Fruit fly (Drosophila melanogaster): ENCODE results near the gene Tsp97E.

Gene Tsp97E

DNA sequence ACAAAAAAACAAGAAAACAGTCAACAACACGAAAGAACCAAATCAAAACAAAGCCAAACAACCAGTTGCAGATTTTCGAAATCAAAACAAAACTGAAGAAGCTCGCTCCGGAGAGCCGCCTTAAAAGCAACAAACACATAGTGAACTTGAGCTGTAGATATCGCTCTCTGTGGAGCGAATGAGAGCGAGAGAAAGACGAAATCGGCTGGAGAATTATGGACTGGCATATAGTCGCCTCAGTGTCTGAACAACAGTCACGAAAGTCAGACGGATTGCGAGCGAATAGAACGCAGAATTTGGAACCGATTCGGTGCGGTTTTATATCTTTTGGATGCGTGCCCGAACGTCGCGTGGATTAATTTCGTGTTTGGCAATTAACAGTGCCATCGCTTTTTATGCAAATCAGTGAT lies 15.7 kb upstream of the Tsp97E start:
- no peak for TF ChIP-seq pan (optimal IDR thresholded peaks at IDR 0.05)
- no peak for TF ChIP-seq usp (GFP tag; optimal IDR thresholded peaks at IDR 0.05)
- TF ChIP-seq EcR (GFP tag; optimal IDR thresholded peaks at IDR 0.05): no peak
- TF ChIP-seq Dll (optimal IDR thresholded peaks at IDR 0.05): no peak
- TF ChIP-seq CG8478 (optimal IDR thresholded peaks at IDR 0.05): no peak
- TF ChIP-seq psq (optimal IDR thresholded peaks at IDR 0.05): no peak

dm6 chr3R:26978241-26978640 lies 13.6 kb upstream of the Tsp97E start, which contains the start of the genes CG14253 and CG46313:
Gene CG14253 (plus strand): TSS chr3R:26978541.
Gene CG46313 (plus strand): TSS chr3R:26978541.
- TF ChIP-seq Dll (optimal IDR thresholded peaks at IDR 0.05): no peak
- no peak for TF ChIP-seq pan (optimal IDR thresholded peaks at IDR 0.05)
- TF ChIP-seq CG8478 (optimal IDR thresholded peaks at IDR 0.05): no peak
- TF ChIP-seq psq (optimal IDR thresholded peaks at IDR 0.05): no peak
- no peak for TF ChIP-seq usp (GFP tag; optimal IDR thresholded peaks at IDR 0.05)
- no peak for TF ChIP-seq EcR (GFP tag; optimal IDR thresholded peaks at IDR 0.05)

DNA sequence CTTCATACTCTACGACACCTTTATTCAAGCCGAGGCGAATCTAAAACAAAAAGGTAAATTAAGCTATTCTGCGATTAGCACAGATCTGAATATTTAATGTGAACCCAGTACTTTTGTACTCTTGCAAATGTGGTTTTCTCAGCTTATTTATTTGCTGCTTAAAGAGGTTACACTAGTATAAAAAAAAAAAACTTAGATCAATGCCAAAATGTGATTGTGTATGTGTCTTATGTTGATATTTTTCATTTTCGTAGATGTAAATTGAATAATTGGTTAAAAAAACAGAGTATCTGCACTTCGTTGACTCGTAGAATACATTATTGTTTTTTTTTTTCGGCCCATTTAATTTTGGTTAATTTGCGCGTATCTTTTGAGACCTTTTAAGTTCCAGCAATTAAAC lies 5.1 kb upstream of the Tsp97E start:
- TF ChIP-seq CG8478 (optimal IDR thresholded peaks at IDR 0.05): no peak
- TF ChIP-seq usp (GFP tag; optimal IDR thresholded peaks at IDR 0.05): no peak
- TF ChIP-seq pan (optimal IDR thresholded peaks at IDR 0.05): no peak
- TF ChIP-seq psq (optimal IDR thresholded peaks at IDR 0.05): no peak
- no peak for TF ChIP-seq Dll (optimal IDR thresholded peaks at IDR 0.05)
- no peak for TF ChIP-seq EcR (GFP tag; optimal IDR thresholded peaks at IDR 0.05)

DNA sequence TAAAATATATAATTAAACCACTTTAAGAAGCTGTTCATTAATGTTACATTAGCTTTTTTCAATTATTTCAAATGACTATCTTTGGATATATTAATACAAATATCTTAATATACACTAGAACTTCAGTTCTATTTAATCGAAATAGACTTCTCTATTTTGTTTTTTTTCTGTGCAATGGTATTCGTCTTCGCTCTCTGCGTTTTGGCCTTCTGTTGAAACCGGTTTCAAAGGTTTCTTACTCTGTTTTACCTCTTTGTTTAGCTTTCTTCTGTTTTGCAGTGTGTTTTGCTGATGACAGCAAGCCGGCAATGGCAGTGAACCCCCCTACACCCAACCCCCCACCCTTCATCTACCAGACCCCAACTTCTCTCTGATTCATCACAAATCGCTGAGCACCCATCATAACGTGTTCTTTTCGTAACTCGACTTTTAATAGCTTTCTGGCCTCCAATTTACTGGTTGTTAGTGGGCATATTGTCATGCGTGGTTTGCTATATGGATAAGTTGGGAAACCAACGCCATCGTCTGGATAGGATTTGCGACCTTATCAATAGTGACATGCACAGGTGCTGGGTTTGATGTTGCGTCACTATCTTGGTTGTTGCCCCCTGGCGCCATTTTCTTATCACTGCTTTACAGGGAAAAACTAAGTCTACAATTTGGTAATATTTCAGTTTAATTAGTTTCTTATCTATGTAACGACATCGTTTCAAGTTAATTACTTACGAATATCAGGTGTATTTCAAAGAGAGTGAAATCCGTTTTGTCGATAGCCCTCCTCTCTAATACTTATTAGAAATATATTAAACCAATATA lies 4.4 kb upstream of the Tsp97E start:
- TF ChIP-seq usp (GFP tag; optimal IDR thresholded peaks at IDR 0.05) (no peak), EcR (GFP tag; optimal IDR thresholded peaks at IDR 0.05) (peak in 1 of 2 experiments; percentile 75)

dm6 chr3R:26968313-26968605 lies 3.6 kb upstream of the Tsp97E start:
- TF ChIP-seq EcR (GFP tag; optimal IDR thresholded peaks at IDR 0.05) (no peak), CG8478 (optimal IDR thresholded peaks at IDR 0.05) (no peak), psq (optimal IDR thresholded peaks at IDR 0.05) (no peak), usp (GFP tag; optimal IDR thresholded peaks at IDR 0.05) (no peak), pan (optimal IDR thresholded peaks at IDR 0.05) (no peak), Dll (optimal IDR thresholded peaks at IDR 0.05) (no peak)

DNA sequence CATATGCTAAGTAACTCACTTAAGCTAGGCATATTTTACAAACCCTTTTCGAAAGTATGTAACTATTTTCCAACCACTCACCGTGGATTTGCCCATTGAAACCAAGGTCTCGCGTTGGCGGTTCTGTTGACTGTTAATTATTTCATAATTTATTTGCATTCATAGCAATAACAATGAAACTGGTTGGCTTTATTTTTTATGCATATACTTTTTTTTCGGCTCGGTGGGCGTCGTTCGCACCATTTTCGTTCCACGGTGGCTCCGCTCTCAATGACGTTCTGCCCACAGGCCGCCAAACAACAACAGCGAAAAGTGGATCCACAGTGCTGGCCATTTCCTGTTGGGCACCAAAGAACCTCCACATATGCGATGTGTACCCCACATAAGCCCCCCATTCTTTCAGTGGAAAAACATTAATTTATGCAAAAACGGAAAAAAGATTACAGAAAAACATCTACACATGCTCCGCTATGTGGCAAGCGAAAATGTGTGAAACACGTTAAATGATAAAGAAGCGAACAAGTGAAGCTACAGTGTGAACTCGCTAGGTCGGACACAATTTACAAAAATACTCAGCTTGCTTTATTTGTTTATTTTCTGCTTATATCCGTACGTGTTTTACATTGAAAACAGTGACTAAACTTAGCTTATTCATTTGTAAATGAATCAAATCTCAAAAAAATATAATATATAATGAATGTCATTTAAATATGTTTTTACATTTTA lies 3.1 kb upstream of the Tsp97E start:
- TF ChIP-seq Dll (optimal IDR thresholded peaks at IDR 0.05) (no peak), usp (GFP tag; optimal IDR thresholded peaks at IDR 0.05) (no peak), pan (optimal IDR thresholded peaks at IDR 0.05) (no peak), EcR (GFP tag; optimal IDR thresholded peaks at IDR 0.05) (no peak), psq (optimal IDR thresholded peaks at IDR 0.05) (no peak), CG8478 (optimal IDR thresholded peaks at IDR 0.05) (no peak)

dm6 chr3R:26966794-26967323 lies 2.2 kb upstream of the Tsp97E start, which contains the start of gene CG5521:
Gene CG5521 (plus strand): TSS chr3R:26966930.
- TF ChIP-seq usp (GFP tag; optimal IDR thresholded peaks at IDR 0.05) (no peak), EcR (GFP tag; optimal IDR thresholded peaks at IDR 0.05) (no peak), Dll (optimal IDR thresholded peaks at IDR 0.05) (no peak), CG8478 (optimal IDR thresholded peaks at IDR 0.05) (no peak), pan (optimal IDR thresholded peaks at IDR 0.05) (no peak), psq (optimal IDR thresholded peaks at IDR 0.05) (no peak)

DNA sequence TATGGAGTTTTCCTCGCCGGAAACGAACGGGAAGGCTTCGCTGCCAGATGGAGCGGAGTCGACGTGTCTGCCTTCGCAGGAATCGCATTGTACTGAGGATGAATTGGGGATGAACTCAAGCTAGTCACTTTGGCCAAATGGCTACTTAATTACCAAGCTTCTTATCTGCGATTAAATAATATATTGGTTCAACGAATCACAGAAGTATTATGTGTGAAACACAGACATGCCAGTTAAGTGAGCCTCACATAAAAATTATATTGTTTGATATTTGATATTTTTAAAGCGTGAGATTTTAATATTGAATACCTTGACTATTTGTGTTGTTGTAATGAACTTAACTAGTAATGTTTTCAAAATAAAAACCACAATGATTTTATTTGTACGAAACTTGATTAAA lies 1.8 kb upstream of the Tsp97E start, which contains the start of gene Gr97a:
Gene Gr97a (minus strand): TSS at position 101 of the 400 bp plus-strand sequence.
- no peak for TF ChIP-seq usp (GFP tag; optimal IDR thresholded peaks at IDR 0.05)

dm6 chr3R:26963747-26964174 lies 856 bp downstream of the Tsp97E start:
- TF ChIP-seq pan (optimal IDR thresholded peaks at IDR 0.05) (no peak), Dll (optimal IDR thresholded peaks at IDR 0.05) (no peak), psq (optimal IDR thresholded peaks at IDR 0.05) (no peak), usp (GFP tag; optimal IDR thresholded peaks at IDR 0.05) (no peak), CG8478 (optimal IDR thresholded peaks at IDR 0.05) (no peak), EcR (GFP tag; optimal IDR thresholded peaks at IDR 0.05) (no peak)

dm6 chr3R:26960496-26960895 lies 4.1 kb downstream of the Tsp97E start:
- TF ChIP-seq EcR (GFP tag; optimal IDR thresholded peaks at IDR 0.05): peak in 1 of 2 experiments; percentile 62
- no peak for TF ChIP-seq CG8478 (optimal IDR thresholded peaks at IDR 0.05)

dm6 chr3R:26958314-26958979 lies 6.2 kb downstream of the Tsp97E start, which contains the start of gene CG6330:
Gene CG6330 (minus strand): TSS chr3R:26958491.
- TF ChIP-seq Dll (optimal IDR thresholded peaks at IDR 0.05) (no peak), CG8478 (optimal IDR thresholded peaks at IDR 0.05) (no peak), pan (optimal IDR thresholded peaks at IDR 0.05) (no peak), EcR (GFP tag; optimal IDR thresholded peaks at IDR 0.05) (no peak), psq (optimal IDR thresholded peaks at IDR 0.05) (no peak), usp (GFP tag; optimal IDR thresholded peaks at IDR 0.05) (no peak)

- no peak for TF ChIP-seq pan (optimal IDR thresholded peaks at IDR 0.05)
- TF ChIP-seq usp (GFP tag; optimal IDR thresholded peaks at IDR 0.05): no peak
- no peak for TF ChIP-seq EcR (GFP tag; optimal IDR thresholded peaks at IDR 0.05)
- TF ChIP-seq Dll (optimal IDR thresholded peaks at IDR 0.05): no peak
- no peak for TF ChIP-seq psq (optimal IDR thresholded peaks at IDR 0.05)
- TF ChIP-seq CG8478 (optimal IDR thresholded peaks at IDR 0.05): no peak
Measured at dm6 chr3R:26957132-26957531, 7.5 kb downstream of the Tsp97E start.
